Worm (Caenorhabditis elegans): ENCODE data around the gene AC8.3.
"Not testable (repeated sequence)": the region's sequence is repeated elsewhere in the genome, so short reads cannot be mapped to it uniquely, and the experiment has no call there.

AC8.3 gene

DNA sequence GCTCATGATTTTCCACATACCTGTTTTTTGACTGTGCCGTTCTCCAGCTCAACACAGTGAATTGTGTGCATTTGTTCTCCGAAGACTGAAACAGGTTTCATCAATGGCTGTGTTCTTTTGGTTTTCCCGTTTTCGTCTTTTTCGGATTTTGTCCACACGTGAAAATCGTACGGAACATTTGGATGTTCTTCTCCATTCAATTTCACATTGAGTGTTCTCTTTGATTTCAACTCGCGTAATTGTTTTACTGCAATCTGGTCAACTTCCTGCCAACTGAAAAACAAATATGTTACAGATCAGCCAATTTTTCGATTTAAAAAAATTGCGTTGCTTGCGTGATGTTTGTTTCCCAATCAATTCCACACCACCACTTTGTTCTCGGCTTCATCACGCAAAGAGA, at the start of gene AC8.3:
TSS of gene AC8.3 (minus strand) at position 101 of the 400 bp plus-strand sequence.
- not testable (repeated sequence) for TF ChIP-seq W03F9.2, dao-5, him-1 (tag; optimal IDR thresholded peaks at IDR 0.05)

DNA sequence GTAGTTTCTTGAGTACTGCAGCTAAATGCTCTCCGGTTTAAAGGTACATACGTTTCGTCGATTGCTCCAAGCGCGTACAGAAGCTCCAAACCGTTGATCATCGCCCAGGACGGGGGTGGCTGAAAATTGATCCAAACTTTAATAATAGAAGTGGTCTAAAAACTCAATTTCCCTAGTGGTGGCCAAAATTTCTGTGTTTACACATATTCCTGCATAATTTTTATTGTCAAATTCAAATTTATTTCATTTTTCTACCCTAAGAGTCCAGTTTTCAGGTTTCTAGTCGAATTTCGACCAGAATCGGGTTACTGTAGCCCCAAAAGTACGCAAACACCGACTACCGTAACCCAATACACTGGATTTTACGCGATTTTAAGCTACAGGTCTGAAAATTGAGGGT, 44.6 kb upstream of the AC8.3 start, which contains the start of gene Y108F1.5:
TSS of gene Y108F1.5 (minus strand) at position 101 of the 400 bp plus-strand sequence.
- not testable (repeated sequence) for TF ChIP-seq dao-5, W03F9.2, him-1 (tag; optimal IDR thresholded peaks at IDR 0.05)

DNA sequence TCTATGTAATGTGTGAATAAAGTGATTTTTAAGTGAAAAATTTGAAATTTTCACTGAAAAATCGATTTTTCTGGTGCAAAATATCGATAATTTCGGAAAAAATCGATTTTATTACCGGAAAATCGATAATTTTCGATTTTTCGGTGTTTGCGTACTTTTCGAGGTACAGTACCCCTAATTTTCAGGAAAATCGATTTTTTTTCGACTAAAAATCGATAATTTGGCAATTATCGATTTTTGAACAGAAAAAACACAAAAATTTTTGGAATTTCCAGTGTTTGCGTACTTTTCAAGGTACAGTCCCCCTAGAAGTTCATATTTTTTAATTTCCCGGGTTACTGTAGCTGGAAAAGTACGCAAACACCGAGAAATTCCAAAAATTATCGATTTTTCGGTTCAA, 42.2 kb upstream of the AC8.3 start:
- TF ChIP-seq W03F9.2 (tag; optimal IDR thresholded peaks at IDR 0.05) (no peak), dao-5 (tag; optimal IDR thresholded peaks at IDR 0.05) (no peak), him-1 (tag; optimal IDR thresholded peaks at IDR 0.05) (no peak)

DNA sequence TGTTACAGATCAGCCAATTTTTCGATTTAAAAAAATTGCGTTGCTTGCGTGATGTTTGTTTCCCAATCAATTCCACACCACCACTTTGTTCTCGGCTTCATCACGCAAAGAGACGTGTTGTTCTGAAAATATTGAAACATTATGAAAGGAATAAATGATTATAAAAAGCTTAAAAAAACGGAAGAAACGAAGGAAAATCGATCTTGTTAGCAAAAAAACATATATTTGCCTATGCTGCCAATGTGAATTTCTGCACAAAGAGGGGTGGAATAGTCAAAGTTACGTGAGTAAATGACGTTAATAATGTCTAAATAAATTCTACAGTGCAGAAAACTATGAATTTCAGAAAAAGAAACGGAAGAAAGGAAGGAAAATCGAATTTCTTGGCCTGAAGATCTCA, 9.8 kb upstream of the AC8.3 start, which contains the start of gene AC8.10:
TSS of gene AC8.10 (minus strand) at position 101 of the 400 bp plus-strand sequence.
- not testable (repeated sequence) for TF ChIP-seq dao-5, him-1, W03F9.2 (tag; optimal IDR thresholded peaks at IDR 0.05)

DNA sequence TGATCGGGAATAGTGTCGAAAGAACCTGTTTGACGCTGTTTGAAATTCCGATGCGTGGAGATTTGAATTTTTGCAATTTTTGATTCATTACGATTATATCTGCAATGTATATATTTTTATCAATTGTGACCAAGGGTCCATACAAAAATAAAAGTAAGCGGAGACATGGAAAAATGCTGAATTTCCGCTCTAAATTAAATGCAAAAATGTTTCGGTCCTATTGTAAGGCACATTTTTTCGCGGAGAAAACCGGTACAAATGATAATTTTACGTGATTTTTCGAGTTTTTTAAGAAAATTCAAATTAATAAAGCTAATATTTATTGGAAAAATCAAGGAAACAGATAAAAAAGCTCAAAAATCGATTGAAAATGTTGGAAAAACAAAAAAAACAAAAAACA, 13.8 kb downstream of the AC8.3 start, which contains the start of gene set-28:
TSS of gene set-28 (minus strand) at position 101 of the 400 bp plus-strand sequence.
- TF ChIP-seq W03F9.2, him-1, dao-5 (tag; optimal IDR thresholded peaks at IDR 0.05): not testable (repeated sequence)

DNA sequence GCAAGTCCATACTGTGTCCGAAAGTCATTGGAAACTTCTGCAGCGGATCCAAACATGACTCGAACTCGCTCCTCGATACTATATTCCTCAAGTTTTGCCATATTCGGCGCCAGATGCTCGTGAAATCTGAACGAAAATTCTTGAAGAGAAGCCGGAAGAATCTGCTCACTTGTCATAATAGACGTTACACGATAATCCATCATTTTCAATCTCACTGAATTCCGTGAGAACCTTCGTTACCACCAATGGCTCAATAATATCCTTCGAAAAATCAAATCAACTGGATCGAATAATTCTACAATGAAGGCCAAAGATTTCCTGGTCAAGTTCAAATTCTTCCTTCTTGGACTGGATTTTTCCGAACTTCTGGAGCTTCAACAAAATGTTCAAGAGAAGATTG, 18.1 kb downstream of the AC8.3 start, which contains the start of gene Y73B3B.1:
TSS of gene Y73B3B.1 (minus strand) at position 101 of the 400 bp plus-strand sequence.
- TF ChIP-seq him-1, W03F9.2, dao-5 (tag; optimal IDR thresholded peaks at IDR 0.05): not testable (repeated sequence)

DNA sequence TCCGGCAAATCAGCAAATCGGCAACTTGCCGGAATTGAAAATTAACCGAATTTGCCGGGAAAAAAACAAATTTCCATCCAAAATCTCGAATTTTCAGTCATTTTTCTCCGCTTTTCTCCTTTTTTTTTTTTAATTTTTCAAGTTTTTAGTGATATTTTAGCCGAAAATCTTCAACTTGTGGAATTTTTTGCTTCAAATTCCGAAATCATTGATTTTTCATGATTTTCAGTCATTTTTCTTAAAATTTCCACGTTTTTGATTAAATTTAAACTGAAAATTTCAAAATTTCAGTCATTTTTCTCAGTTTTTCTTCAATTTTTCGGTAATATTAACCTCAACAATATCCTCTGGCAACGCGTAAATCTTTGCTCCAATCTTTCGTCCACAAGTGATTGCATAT, 19.6 kb downstream of the AC8.3 start, which contains the start of gene Y73B3B.3:
TSS of gene Y73B3B.3 (plus strand) at position 301 of the 400 bp plus-strand sequence.
- TF ChIP-seq W03F9.2, dao-5, him-1 (tag; optimal IDR thresholded peaks at IDR 0.05): not testable (repeated sequence)

DNA sequence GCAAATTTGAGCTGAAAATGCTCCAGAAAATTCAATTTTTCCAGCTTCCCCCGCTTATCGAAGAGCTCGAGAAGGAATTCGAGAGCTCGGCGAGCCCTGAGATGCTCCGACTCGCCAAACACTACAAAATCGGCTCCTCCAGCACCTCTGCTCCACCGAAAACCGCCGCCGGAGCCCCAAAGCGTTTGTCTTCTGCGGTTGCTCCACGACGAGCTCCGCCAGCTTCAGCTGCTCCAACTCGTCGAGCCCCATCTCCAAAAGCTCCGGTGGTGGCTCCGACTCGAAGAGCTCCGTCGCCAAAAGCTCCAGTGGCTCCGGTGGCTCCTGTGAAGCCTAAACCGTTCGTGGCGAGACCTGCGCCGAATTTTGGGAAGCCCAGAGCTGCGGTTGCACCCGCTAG, 32.9 kb downstream of the AC8.3 start:
- TF ChIP-seq dao-5 (tag; optimal IDR thresholded peaks at IDR 0.05) (no peak), him-1 (tag; optimal IDR thresholded peaks at IDR 0.05) (no peak), W03F9.2 (tag; optimal IDR thresholded peaks at IDR 0.05) (no peak)

DNA sequence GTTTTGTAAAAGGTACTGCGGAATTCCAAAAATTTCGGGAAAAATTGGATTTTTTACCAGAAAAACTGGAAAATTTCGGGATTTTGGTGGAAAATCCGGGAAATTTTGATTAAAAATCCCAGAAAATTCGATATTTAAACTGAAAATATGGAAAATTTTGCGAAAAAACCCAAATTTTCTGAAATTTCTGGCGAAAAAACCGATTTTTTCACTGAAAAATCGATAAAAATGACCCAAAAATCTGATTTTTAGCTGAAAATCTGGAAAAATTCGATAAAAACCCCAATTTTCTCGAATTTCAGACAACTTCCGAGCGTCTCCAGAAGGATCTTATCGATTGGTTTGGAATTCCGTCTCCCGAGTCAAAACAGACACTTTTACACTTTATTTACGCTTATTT, 36.7 kb downstream of the AC8.3 start, which contains the start of gene T08D2.8:
TSS of gene T08D2.8 (plus strand) at position 301 of the 400 bp plus-strand sequence.
- no peak for TF ChIP-seq dao-5 (tag; optimal IDR thresholded peaks at IDR 0.05)
- no peak for TF ChIP-seq W03F9.2 (tag; optimal IDR thresholded peaks at IDR 0.05)
- TF ChIP-seq him-1 (tag; optimal IDR thresholded peaks at IDR 0.05) = no peak

DNA sequence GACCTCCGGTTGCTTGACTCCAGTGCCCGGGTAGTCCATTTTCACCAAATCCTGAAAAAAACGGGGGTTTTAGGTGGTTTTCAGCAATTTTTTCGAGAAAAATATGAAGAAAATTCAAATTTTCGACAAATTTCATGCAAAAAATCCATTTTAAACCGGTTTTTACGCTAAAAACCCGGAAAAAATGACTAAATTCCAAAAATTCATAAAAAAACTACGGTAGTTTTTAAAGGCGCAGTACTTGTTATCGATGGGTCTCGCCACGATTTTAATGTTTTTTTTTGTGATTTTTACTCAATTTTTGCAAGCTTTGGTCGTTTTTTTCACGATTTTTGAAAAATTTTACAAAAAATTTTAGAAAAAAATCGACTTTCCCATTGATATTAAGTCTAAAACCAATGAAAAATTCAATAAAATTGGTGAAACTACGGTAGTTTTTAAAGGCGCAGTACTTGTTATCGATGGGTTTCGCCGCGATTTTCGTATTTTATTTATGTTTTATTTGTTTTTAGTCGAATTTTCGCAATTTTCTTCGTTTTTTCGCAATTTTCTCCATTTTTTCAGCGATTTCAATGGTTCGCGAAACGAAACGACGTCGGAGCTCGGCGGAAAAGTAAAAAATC, 47.0 kb downstream of the AC8.3 start, which contains the start of the genes T08D2.6 and chkr-1:
TSS of gene T08D2.6 (minus strand) at position 51 of the 623 bp plus-strand sequence.
TSS of gene chkr-1 (plus strand) at position 573 of the 623 bp plus-strand sequence.
- not testable (repeated sequence) for TF ChIP-seq dao-5, W03F9.2, him-1 (tag; optimal IDR thresholded peaks at IDR 0.05)

Measured in whole organism, L4/young adult.